Worm (Caenorhabditis elegans): ENCODE data around the gene T16G12.12.

Gene T16G12.12

ce11 chrIII:10096525-10096972 is 43.1 kb downstream of the T16G12.12 start (continued):
- TF ChIP-seq ztf-4 (tag; optimal IDR thresholded peaks at IDR 0.05) = peak; percentile 54
- TF ChIP-seq aha-1 (tag; optimal IDR thresholded peaks at IDR 0.05) = no peak
- no peak for TF ChIP-seq sptf-1 (tag; optimal IDR thresholded peaks at IDR 0.05)
- peak; percentile 78 for TF ChIP-seq nhr-237 (tag; optimal IDR thresholded peaks at IDR 0.05)
- peak; percentile 65 to 85 for TF ChIP-seq egl-27 (tag; optimal IDR thresholded peaks at IDR 0.05)
- no peak; the same call in 1 of the 2 replicates for TF ChIP-seq unc-98 (GFP tag; IDR thresholded peaks at IDR 0.05)
- TF ChIP-seq aly-2 (tag; optimal IDR thresholded peaks at IDR 0.05) = peak; percentile 78
- no peak for TF ChIP-seq C34B4.2 (tag; optimal IDR thresholded peaks at IDR 0.05)
- no peak for TF ChIP-seq C16A3.4 (tag; optimal IDR thresholded peaks at IDR 0.05)
- peak; percentile 52 for TF ChIP-seq fkh-4 (tag; optimal IDR thresholded peaks at IDR 0.05; ENCODE audit: borderline replicate concordance)
- peak; percentile 65 for TF ChIP-seq F16B12.6 (tag; optimal IDR thresholded peaks at IDR 0.05)
- TF ChIP-seq tlp-1 (tag; optimal IDR thresholded peaks at IDR 0.05) = no peak
- peak; percentile 76 for TF ChIP-seq egl-13 (tag; optimal IDR thresholded peaks at IDR 0.05)
- TF ChIP-seq skn-1 (tag; optimal IDR thresholded peaks at IDR 0.05) = peak; percentile 57
- no peak for TF ChIP-seq Y116A8C.19 (tag; optimal IDR thresholded peaks at IDR 0.05; ENCODE audit: borderline replicate concordance)
- no peak for TF ChIP-seq pag-3 (tag; optimal IDR thresholded peaks at IDR 0.05; ENCODE audit: borderline replicate concordance, insufficient read depth)
- TF ChIP-seq fkh-10 (GFP tag; optimal IDR thresholded peaks at IDR 0.05) = peak; percentile 64
- TF ChIP-seq lir-3 (tag; optimal IDR thresholded peaks at IDR 0.05; ENCODE audit: poor library complexity) = peak; percentile 80
- peak; percentile 99 for TF ChIP-seq lin-14 (GFP tag; optimal IDR thresholded peaks at IDR 0.05)
- peak; percentile 80 to 88 (median 82) for TF ChIP-seq ceh-82 (tag; optimal IDR thresholded peaks at IDR 0.05)
- no peak for TF ChIP-seq ceh-90 (tag; optimal IDR thresholded peaks at IDR 0.05)
- TF ChIP-seq zip-4 (GFP tag; optimal IDR thresholded peaks at IDR 0.05) = peak; percentile 24
- TF ChIP-seq swsn-7 (tag; optimal IDR thresholded peaks at IDR 0.05) = peak; percentile 93
- TF ChIP-seq alr-1 (tag; optimal IDR thresholded peaks at IDR 0.05; ENCODE audit: borderline replicate concordance) = no peak
- TF ChIP-seq mep-1 (tag; optimal IDR thresholded peaks at IDR 0.05) = peak; percentile 83

- no peak for TF ChIP-seq ztf-4 (tag; optimal IDR thresholded peaks at IDR 0.05)
- TF ChIP-seq vab-15 (tag; optimal IDR thresholded peaks at IDR 0.05) = no peak
- TF ChIP-seq nhr-90 (tag; optimal IDR thresholded peaks at IDR 0.05; ENCODE audit: poor library complexity) = no peak
- no peak for TF ChIP-seq nhr-237 (tag; optimal IDR thresholded peaks at IDR 0.05)
- TF ChIP-seq C16A3.4 (tag; optimal IDR thresholded peaks at IDR 0.05) = no peak
- TF ChIP-seq irx-1 (tag; optimal IDR thresholded peaks at IDR 0.05) = no peak
- TF ChIP-seq tbx-2 (tag; optimal IDR thresholded peaks at IDR 0.05) = no peak
- TF ChIP-seq ceh-82 (tag; optimal IDR thresholded peaks at IDR 0.05) = no peak
- no peak for TF ChIP-seq zag-1 (tag; optimal IDR thresholded peaks at IDR 0.05)
- TF ChIP-seq xbp-1 (tag; optimal IDR thresholded peaks at IDR 0.05) = no peak
- no peak for TF ChIP-seq skn-1 (tag; optimal IDR thresholded peaks at IDR 0.05)
- TF ChIP-seq sox-4 (tag; optimal IDR thresholded peaks at IDR 0.05) = no peak
These were observed 44.6 kb downstream of the T16G12.12 start, which contains the start of gene spop-1 for ce11 chrIII:10097981-10098380. spop-1 (minus strand) TSS chrIII:10098081.

ce11 chrIII:10101352-10101751 is 47.9 kb downstream of the T16G12.12 start, which contains the start of gene kel-10:
kel-10 (minus strand) TSS chrIII:10101452.
- TF ChIP-seq grh-1 (GFP tag; IDR thresholded peaks at IDR 0.05) = no peak
- TF ChIP-seq blmp-1 (tag; optimal IDR thresholded peaks at IDR 0.05) = no peak
- no peak for TF ChIP-seq elt-2 (tag; optimal IDR thresholded peaks at IDR 0.05)
- no peak for TF ChIP-seq alr-1 (tag; optimal IDR thresholded peaks at IDR 0.05; ENCODE audit: borderline replicate concordance)
- no peak for TF ChIP-seq fkh-8 (tag; optimal IDR thresholded peaks at IDR 0.05)
- no peak for TF ChIP-seq pag-3 (tag; optimal IDR thresholded peaks at IDR 0.05; ENCODE audit: borderline replicate concordance, insufficient read depth)
- no peak for TF ChIP-seq lir-3 (tag; optimal IDR thresholded peaks at IDR 0.05; ENCODE audit: poor library complexity)
- TF ChIP-seq swsn-7 (tag; optimal IDR thresholded peaks at IDR 0.05) = no peak
- TF ChIP-seq dpl-1 (GFP tag; optimal IDR thresholded peaks at IDR 0.05) = no peak
- no peak for TF ChIP-seq ceh-63 (GFP tag; optimal IDR thresholded peaks at IDR 0.05)
- no peak for TF ChIP-seq ceh-8 (GFP tag; optimal IDR thresholded peaks at IDR 0.05)
- TF ChIP-seq mef-2 (tag; optimal IDR thresholded peaks at IDR 0.05) = no peak
- no peak for TF ChIP-seq unc-130 (tag; optimal IDR thresholded peaks at IDR 0.05)
- TF ChIP-seq sptf-1 (tag; optimal IDR thresholded peaks at IDR 0.05) = no peak
- no peak for TF ChIP-seq ces-1 (GFP tag; optimal IDR thresholded peaks at IDR 0.05)
- TF ChIP-seq Y116A8C.19 (tag; optimal IDR thresholded peaks at IDR 0.05; ENCODE audit: borderline replicate concordance) = no peak
- no peak for TF ChIP-seq tbx-2 (tag; optimal IDR thresholded peaks at IDR 0.05)
- TF ChIP-seq hpl-2 (GFP tag; optimal IDR thresholded peaks at IDR 0.05) = no peak

Measured in whole organism, L1 larva.